Worm (Caenorhabditis elegans) whole organism, L3 larva: ENCODE data around the gene C01B10.3.

ENCODE experiments used
- R02D3.7 ChIP-seq: fragments of 150-350 bp; optimal IDR thresholded peaks from 2 replicates; lab custom pipeline; 2014; ENCODE audit warnings: missing biosample characterization, missing genetic modification characterization
- ZK546.5 ChIP-seq: sonication (generic microtip); optimal IDR thresholded peaks from 2 replicates; lab custom pipeline; 2017; ENCODE audit warnings: missing biosample characterization, missing genetic modification characterization
- aly-2 ChIP-seq: fragments of 150-350 bp; optimal IDR thresholded peaks from 2 replicates; lab custom pipeline; 2014; ENCODE audit warnings: missing biosample characterization, missing genetic modification characterization
- ama-1 ChIP-seq: fragments of 150-350 bp; optimal IDR thresholded peaks from 2 replicates; lab custom pipeline; 2018
- ceh-28 ChIP-seq: fragments of 150-350 bp; optimal IDR thresholded peaks from 2 replicates; lab custom pipeline; 2014; ENCODE audit warnings: missing biosample characterization, missing genetic modification reagents, missing genetic modification characterization
- ceh-82 ChIP-seq: fragments of 150-350 bp; optimal IDR thresholded peaks from 2 replicates; lab custom pipeline; 2014; ENCODE audit warnings: missing biosample characterization, missing genetic modification characterization
- ceh-9 ChIP-seq: sonication (generic microtip); optimal IDR thresholded peaks from 2 replicates; lab custom pipeline; 2018; ENCODE audit warnings: missing biosample characterization, missing genetic modification characterization
- egl-27 ChIP-seq: sonication (generic microtip); optimal IDR thresholded peaks from 4 replicates; lab custom pipeline; 2017; ENCODE audit warnings: missing biosample characterization, missing genetic modification reagents, missing genetic modification characterization
- egl-5 ChIP-seq: fragments of 150-350 bp; optimal IDR thresholded peaks from 2 replicates; lab custom pipeline; 2017; ENCODE audit warnings: missing biosample characterization, missing genetic modification reagents, missing genetic modification characterization, inconsistent platforms
- elt-1 ChIP-seq: fragments of 150-350 bp; optimal IDR thresholded peaks from 2 replicates; lab custom pipeline; 2014; ENCODE audit warnings: missing biosample characterization, missing genetic modification characterization
- elt-2 ChIP-seq: sonication (generic microtip); optimal IDR thresholded peaks from 2 replicates; lab custom pipeline; 2016; ENCODE audit warnings: missing genetic modification reagents, mild to moderate bottlenecking, missing genetic modification characterization, missing compliant biosample characterization
- elt-3 ChIP-seq, 3 experiments: fragments of 150-350 bp in 1 of 3; sonication (generic microtip) in 2 of 3; optimal IDR thresholded peaks; 2 replicates in 2 of 3; 4 replicates in 1 of 3; lab custom pipeline; 2014 to 2017; ENCODE audit warnings: missing biosample characterization in 3 of 3, missing genetic modification characterization in 3 of 3
- eor-1 ChIP-seq, 2 experiments: fragments of 150-350 bp; optimal IDR thresholded peaks; 2 replicates each; lab custom pipeline; 2014 to 2018; ENCODE audit warnings: missing biosample characterization in 2 of 2, missing genetic modification characterization in 2 of 2
- fkh-10 ChIP-seq: sonication (generic microtip); optimal IDR thresholded peaks from 2 replicates; lab custom pipeline; 2017; ENCODE audit warnings: missing biosample characterization, missing genetic modification reagents, missing genetic modification characterization
- fkh-2 ChIP-seq: fragments of 150-350 bp; optimal IDR thresholded peaks from 2 replicates; lab custom pipeline; 2014; ENCODE audit warnings: missing biosample characterization, missing genetic modification reagents, missing genetic modification characterization
- hmg-11 ChIP-seq: sonication (generic microtip); optimal IDR thresholded peaks from 2 replicates; lab custom pipeline; 2016; ENCODE audit warnings: missing genetic modification characterization, missing compliant biosample characterization
- lin-15B ChIP-seq: fragments of 150-350 bp; optimal IDR thresholded peaks from 2 replicates; lab custom pipeline; 2014; ENCODE audit warnings: missing biosample characterization, missing genetic modification characterization
- lin-39 ChIP-seq: fragments of 150-350 bp; optimal IDR thresholded peaks from 2 replicates; lab custom pipeline; 2018; ENCODE audit warnings: missing biosample characterization, missing genetic modification reagents, missing genetic modification characterization
- mdl-1 ChIP-seq: fragments of 150-350 bp; optimal IDR thresholded peaks from 2 replicates; lab custom pipeline; 2014; ENCODE audit warnings: missing biosample characterization, missing genetic modification characterization
- mml-1 ChIP-seq: fragments of 150-350 bp; sonication (generic microtip); optimal IDR thresholded peaks from 3 replicates; lab custom pipeline; 2014; ENCODE audit warnings: missing biosample characterization, missing genetic modification characterization
- nfya-1 ChIP-seq: sonication (generic microtip); optimal IDR thresholded peaks from 2 replicates; lab custom pipeline; 2017; ENCODE audit warnings: missing genetic modification characterization, mild to moderate bottlenecking, missing compliant biosample characterization, antibody characterized with exemption, moderate library complexity; ENCODE audit not compliant: insufficient read depth
- nhr-11 ChIP-seq: fragments of 150-350 bp; optimal IDR thresholded peaks from 2 replicates; lab custom pipeline; 2014; ENCODE audit warnings: missing biosample characterization, missing genetic modification characterization
- nhr-12 ChIP-seq: fragments of 150-350 bp; optimal IDR thresholded peaks from 2 replicates; lab custom pipeline; 2014; ENCODE audit warnings: missing biosample characterization, missing genetic modification characterization
- nhr-237 ChIP-seq: fragments of 150-350 bp; optimal IDR thresholded peaks from 2 replicates; lab custom pipeline; 2014; ENCODE audit warnings: missing biosample characterization, missing genetic modification characterization
- nhr-25 ChIP-seq: sonication (generic microtip); optimal IDR thresholded peaks from 2 replicates; lab custom pipeline; 2017; ENCODE audit warnings: missing biosample characterization, missing genetic modification characterization
- nhr-28 ChIP-seq: fragments of 150-350 bp; optimal IDR thresholded peaks from 2 replicates; lab custom pipeline; 2014; ENCODE audit warnings: missing biosample characterization, missing genetic modification characterization
- nhr-43 ChIP-seq: sonication (generic microtip); optimal IDR thresholded peaks from 2 replicates; lab custom pipeline; 2016; ENCODE audit warnings: mild to moderate bottlenecking, missing genetic modification characterization, missing compliant biosample characterization; ENCODE audit not compliant: poor library complexity, severe bottlenecking
- nhr-67 ChIP-seq: fragments of 150-350 bp; optimal IDR thresholded peaks from 2 replicates; lab custom pipeline; 2014; ENCODE audit warnings: missing biosample characterization, missing genetic modification characterization
- nhr-77 ChIP-seq: fragments of 150-350 bp; optimal IDR thresholded peaks from 2 replicates; lab custom pipeline; 2014; ENCODE audit warnings: missing biosample characterization, missing genetic modification characterization
- pha-4 ChIP-seq: fragments of 150-350 bp; optimal IDR thresholded peaks from 2 replicates; lab custom pipeline; 2014; ENCODE audit warnings: missing biosample characterization, missing genetic modification reagents, missing genetic modification characterization
- pqm-1 ChIP-seq: fragments of 150-350 bp; optimal IDR thresholded peaks from 2 replicates; lab custom pipeline; 2017; ENCODE audit warnings: missing biosample characterization, missing genetic modification characterization, inconsistent platforms
- sea-2 ChIP-seq: fragments of 150-350 bp; sonication (generic microtip); optimal IDR thresholded peaks from 4 replicates; lab custom pipeline; 2014; ENCODE audit warnings: missing biosample characterization, missing genetic modification reagents, missing genetic modification characterization
- skn-1 ChIP-seq: fragments of 150-350 bp; optimal IDR thresholded peaks from 2 replicates; lab custom pipeline; 2014; ENCODE audit warnings: missing biosample characterization, missing genetic modification characterization
- snpc-4 ChIP-seq: fragments of 150-350 bp; optimal IDR thresholded peaks from 2 replicates; lab custom pipeline; 2014; ENCODE audit warnings: missing biosample characterization, missing genetic modification characterization
- tbx-2 ChIP-seq: sonication (generic microtip); optimal IDR thresholded peaks from 2 replicates; lab custom pipeline; 2016; ENCODE audit warnings: mild to moderate bottlenecking, missing genetic modification characterization, missing compliant biosample characterization
- unc-62 ChIP-seq: fragments of 150-350 bp; sonication (generic microtip); optimal IDR thresholded peaks from 4 replicates; lab custom pipeline; 2014; ENCODE audit warnings: missing biosample characterization, missing genetic modification reagents, missing genetic modification characterization
- zag-1 ChIP-seq: fragments of 150-350 bp; optimal IDR thresholded peaks from 2 replicates; lab custom pipeline; 2014; ENCODE audit warnings: missing biosample characterization, missing genetic modification characterization
- ztf-11 ChIP-seq: fragments of 150-350 bp; optimal IDR thresholded peaks from 2 replicates; lab custom pipeline; 2014; ENCODE audit warnings: missing biosample characterization, missing genetic modification characterization

C01B10.3 gene

DNA sequence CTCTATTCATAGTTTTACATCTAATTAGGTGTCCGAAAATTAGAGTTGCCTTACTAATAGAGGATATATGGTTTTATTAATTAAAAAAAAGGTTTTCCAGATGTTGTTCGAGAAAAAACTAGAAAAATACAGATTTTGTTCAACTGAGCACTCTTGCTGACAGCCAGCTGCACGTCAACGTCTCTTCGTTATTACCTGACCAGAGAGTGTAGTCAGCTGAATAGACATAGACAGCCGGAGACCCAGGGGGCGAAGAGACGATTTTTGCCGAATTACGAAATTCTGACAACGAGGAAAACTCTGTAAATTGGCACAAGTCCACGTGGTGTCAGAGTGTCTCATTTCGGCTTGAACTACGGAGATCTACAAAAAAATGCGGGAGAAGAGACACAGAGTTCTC is 2.5 kb downstream of the C01B10.3 start:
- TF ChIP-seq nhr-43 (no peak), elt-2 (tag; lab: Kevin White, UChicago) (peak; percentile 29), ceh-82 (tag; lab: Kevin White, UChicago) (no peak), nhr-11 (no peak), nhr-67 (no peak), pha-4 (tag; lab: Kevin White, UChicago) (peak; percentile 19), nfya-1 (peak; percentile 8)

DNA sequence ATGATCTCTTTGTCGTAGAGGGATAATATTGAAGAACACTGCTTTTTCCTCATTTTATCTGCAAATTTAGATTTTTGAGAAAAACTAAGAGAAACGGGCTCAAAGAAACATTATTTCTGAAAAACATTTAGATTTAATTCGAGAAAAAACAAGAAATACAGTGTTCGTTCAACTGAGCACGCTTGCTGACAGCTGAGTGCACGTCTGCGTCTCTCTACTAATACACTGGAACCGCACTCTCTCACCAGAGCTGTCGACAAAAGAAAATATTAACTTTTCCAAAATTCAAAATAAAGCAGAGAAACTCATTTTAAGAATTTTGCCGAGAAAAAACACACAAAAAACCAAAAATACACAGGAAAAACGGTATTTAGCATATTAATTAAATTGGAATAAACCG is 7.9 kb downstream of the C01B10.3 start, which contains the start of gene drh-1:
Gene drh-1, minus strand, starts transcription at position 58 of the 400 bp plus-strand sequence.
- TF ChIP-seq ama-1 (lab: Kevin White, UChicago) (peak; percentile 12), nhr-77 (no peak), hmg-11 (tag; lab: Kevin White, UChicago) (peak; percentile 23), ztf-11 (tag; lab: Kevin White, UChicago) (no peak), nhr-28 (tag; lab: Kevin White, UChicago) (no peak), fkh-10 (GFP tag; lab: Kevin White, UChicago) (no peak), unc-62 (GFP tag; lab: Kevin White, UChicago) (no peak), nhr-43 (no peak), ceh-28 (tag; lab: Kevin White, UChicago) (no peak), ZK546.5 (tag; lab: Kevin White, UChicago) (no peak), R02D3.7 (no peak), elt-2 (tag; lab: Kevin White, UChicago) (peak; percentile 22), elt-3 (tag; optimal IDR thresholded peaks at IDR 0.05; lab: Kevin White, UChicago) (no peak), nfya-1 (peak; percentile 44), nhr-237 (no peak), aly-2 (tag; lab: Kevin White, UChicago) (no peak), zag-1 (tag; lab: Kevin White, UChicago) (no peak), nhr-11 (no peak), pha-4 (tag; lab: Kevin White, UChicago) (peak; percentile 63), sea-2 (GFP tag; lab: Kevin White, UChicago) (no peak), nhr-67 (no peak), tbx-2 (tag; lab: Kevin White, UChicago) (no peak)

ce11 chrIV:6607059-6607458 is 14.1 kb downstream of the C01B10.3 start:
- TF ChIP-seq elt-3 (tag; optimal IDR thresholded peaks at IDR 0.05; lab: Kevin White, UChicago) (no peak), elt-2 (tag; lab: Kevin White, UChicago) (peak; percentile 56), mdl-1 (tag; lab: Kevin White, UChicago) (no peak), lin-39 (tag; lab: Kevin White, UChicago) (no peak), egl-5 (tag; lab: Kevin White, UChicago) (no peak), elt-1 (tag; lab: Kevin White, UChicago) (no peak), ama-1 (lab: Kevin White, UChicago) (no peak)
- TF ChIP-seq, all 47 proteins: peak for 1

ce11 chrIV:6606587-6606986 is 14.6 kb downstream of the C01B10.3 start:
- TF ChIP-seq pha-4 (tag; lab: Kevin White, UChicago) (peak; percentile 38), egl-5 (tag; lab: Kevin White, UChicago) (no peak), nhr-25 (tag; lab: Kevin White, UChicago) (peak; percentile 3), nhr-11 (no peak), ama-1 (lab: Kevin White, UChicago) (peak; percentile 14), ceh-28 (tag; lab: Kevin White, UChicago) (no peak), elt-1 (tag; lab: Kevin White, UChicago) (no peak), eor-1 (tag; optimal IDR thresholded peaks at IDR 0.05; lab: Kevin White, UChicago) (no peak), lin-39 (tag; lab: Kevin White, UChicago) (no peak), nhr-237 (no peak), fkh-2 (no peak)

DNA sequence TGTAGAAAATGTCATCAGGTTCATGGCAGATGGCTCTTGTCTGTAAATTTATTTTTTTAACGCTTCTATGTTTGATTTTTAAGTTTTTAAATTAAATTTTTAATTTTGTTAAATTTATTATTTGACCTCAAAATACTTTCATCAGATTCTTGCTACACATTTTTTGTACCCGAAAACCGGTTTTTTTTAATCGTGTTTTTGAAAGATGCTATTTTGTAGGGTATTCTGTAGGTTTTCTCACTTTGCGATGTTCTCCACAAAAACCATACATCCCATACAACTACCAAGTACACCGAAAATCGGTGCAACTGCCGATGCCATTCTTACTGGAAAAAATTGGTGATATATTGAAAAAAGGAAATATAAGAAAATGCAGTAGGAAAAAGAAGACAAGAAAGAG is 15.3 kb downstream of the C01B10.3 start, which contains the start of gene nstp-2:
Gene nstp-2, minus strand, starts transcription at position 326 of the 400 bp plus-strand sequence.
- TF ChIP-seq lin-39 (tag; lab: Kevin White, UChicago) (no peak), pqm-1 (tag; lab: Kevin White, UChicago) (no peak), zag-1 (tag; lab: Kevin White, UChicago) (no peak), ztf-11 (tag; lab: Kevin White, UChicago) (no peak)

DNA sequence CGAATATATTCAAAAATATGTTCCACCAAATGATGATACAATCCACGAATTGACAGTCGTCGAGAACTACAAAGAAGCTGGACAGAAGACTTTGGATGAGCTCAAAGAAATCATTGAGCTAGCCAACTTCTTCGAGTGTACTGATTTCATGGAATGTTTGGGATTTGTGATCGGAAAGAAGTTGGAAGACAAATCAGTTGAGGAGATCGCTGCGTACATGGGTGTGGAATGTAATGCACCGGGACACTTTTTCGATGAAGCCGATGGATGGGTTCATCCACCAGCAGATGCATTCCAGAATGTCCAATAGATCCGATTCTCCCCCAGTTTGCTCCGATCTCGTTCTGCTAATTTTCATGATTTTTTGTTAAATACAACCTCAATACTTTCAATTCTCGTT is 17.6 kb downstream of the C01B10.3 start:
- TF ChIP-seq nhr-11 (no peak), ceh-28 (tag; lab: Kevin White, UChicago) (no peak), eor-1 (tag; optimal IDR thresholded peaks at IDR 0.05; lab: Kevin White, UChicago) (no peak), snpc-4 (no peak), ceh-9 (tag; lab: Kevin White, UChicago) (no peak), skn-1 (no peak), nhr-12 (tag; lab: Kevin White, UChicago) (no peak), hmg-11 (tag; lab: Kevin White, UChicago) (no peak), zag-1 (tag; lab: Kevin White, UChicago) (no peak), fkh-2 (no peak), egl-27 (tag; lab: Kevin White, UChicago) (no peak), pha-4 (tag; lab: Kevin White, UChicago) (no peak), nhr-237 (no peak), mml-1 (tag; lab: Kevin White, UChicago) (no peak), lin-15B (no peak), R02D3.7 (no peak), nhr-77 (no peak)
